Worm (Caenorhabditis elegans) whole organism, L4 larva: ENCODE measurements around the gene srbc-16.

Experiments used
- F10B5.3 ChIP-seq: sonication (generic microtip); optimal IDR thresholded peaks from 2 replicates; lab custom pipeline; 2016; ENCODE audit warnings: mild to moderate bottlenecking, missing genetic modification characterization, missing compliant biosample characterization
- F26F4.8 ChIP-seq: fragments of 200-800 bp; sonication (Bioruptor generic); conservative IDR thresholded peaks from 2 replicates; pipeline ENCODE4 v1.3.6; 2022; ENCODE audit warnings: missing genetic modification characterization, missing compliant biosample characterization
- F44E2.7 ChIP-seq: fragments of 200-800 bp; sonication (Bioruptor generic); IDR thresholded peaks from 2 replicates; pipeline ENCODE4 v2.1.2; 2022; ENCODE audit warnings: missing genetic modification characterization, missing compliant biosample characterization
- F49E8.2 ChIP-seq: sonication (generic microtip); optimal IDR thresholded peaks from 2 replicates; lab custom pipeline; 2016; ENCODE audit warnings: missing compliant biosample characterization, mild to moderate bottlenecking, missing genetic modification characterization, borderline replicate concordance
- R02D3.7 ChIP-seq: fragments of 150-350 bp; sonication (generic microtip); optimal IDR thresholded peaks from 3 replicates; lab custom pipeline; 2014; ENCODE audit warnings: missing biosample characterization, missing genetic modification characterization
- T20F7.1 ChIP-seq: fragments of 200-800 bp; sonication (Bioruptor generic); optimal IDR thresholded peaks from 2 replicates; lab custom pipeline; 2018; ENCODE audit warnings: mild to moderate bottlenecking, missing genetic modification characterization, missing compliant biosample characterization
- Y105C5A.15 ChIP-seq: fragments of 200-800 bp; sonication (Bioruptor generic); IDR thresholded peaks from 2 replicates; pipeline ENCODE4 v1.3.6; 2022; ENCODE audit warnings: missing genetic modification characterization, missing compliant biosample characterization
- Y48G9A.11 ChIP-seq: fragments of 200-800 bp; sonication (Bioruptor generic); IDR thresholded peaks from 2 replicates; pipeline ENCODE4 v1.3.6; 2022; ENCODE audit warnings: missing genetic modification reagents, missing genetic modification characterization, missing compliant biosample characterization
- Y5F2A.4 ChIP-seq: fragments of 200-800 bp; sonication (Bioruptor generic); optimal IDR thresholded peaks from 2 replicates; lab custom pipeline; 2018; ENCODE audit warnings: mild to moderate bottlenecking, missing genetic modification characterization, missing compliant biosample characterization
- ZK546.5 ChIP-seq, 2 experiments: sonication (generic microtip); optimal IDR thresholded peaks; 2 replicates each; lab custom pipeline; 2017; ENCODE audit warnings: missing biosample characterization in 2 of 2, missing genetic modification characterization in 2 of 2
- arid-1 ChIP-seq: fragments of 200-800 bp; sonication (Bioruptor generic); conservative IDR thresholded peaks from 2 replicates; pipeline ENCODE4 v1.3.6; 2022; ENCODE audit warnings: missing genetic modification reagents, missing genetic modification characterization, missing compliant biosample characterization
- attf-4 ChIP-seq: sonication (generic microtip); optimal IDR thresholded peaks from 3 replicates; lab custom pipeline; 2017; ENCODE audit warnings: missing biosample characterization, missing genetic modification characterization
- ceh-82 ChIP-seq: sonication (generic microtip); optimal IDR thresholded peaks from 2 replicates; lab custom pipeline; 2017; ENCODE audit warnings: missing biosample characterization, missing genetic modification characterization
- ctbp-1 ChIP-seq: fragments of 200-800 bp; sonication (Bioruptor generic); IDR thresholded peaks from 2 replicates; pipeline ENCODE4 v1.3.6; 2022; ENCODE audit warnings: missing genetic modification reagents, missing genetic modification characterization, missing compliant biosample characterization
- dmd-8 ChIP-seq: fragments of 200-800 bp; sonication (Bioruptor generic); IDR thresholded peaks from 2 replicates; pipeline ENCODE4 v1.3.6; 2022; ENCODE audit warnings: missing genetic modification characterization, missing compliant biosample characterization
- dpl-1 ChIP-seq: fragments of 150-350 bp; optimal IDR thresholded peaks from 2 replicates; lab custom pipeline; 2014; ENCODE audit warnings: missing biosample characterization, missing genetic modification reagents, missing genetic modification characterization
- dve-1 ChIP-seq: sonication (generic microtip); optimal IDR thresholded peaks from 2 replicates; lab custom pipeline; 2017; ENCODE audit warnings: antibody characterized with exemption, mild to moderate bottlenecking, missing genetic modification characterization, missing compliant biosample characterization; ENCODE audit not compliant: insufficient read depth
- egl-27 ChIP-seq: sonication (generic microtip); optimal IDR thresholded peaks from 3 replicates; lab custom pipeline; 2017; ENCODE audit warnings: missing biosample characterization, missing genetic modification reagents, missing genetic modification characterization
- egl-43 ChIP-seq: fragments of 200-800 bp; sonication (Bioruptor generic); IDR thresholded peaks from 2 replicates; pipeline ENCODE4 v1.3.6; 2022; ENCODE audit warnings: missing genetic modification reagents, missing genetic modification characterization, missing compliant biosample characterization
- fkh-10 ChIP-seq: fragments of 150-350 bp; optimal IDR thresholded peaks from 2 replicates; lab custom pipeline; 2014; ENCODE audit warnings: missing biosample characterization, missing genetic modification reagents, missing genetic modification characterization
- fos-1 ChIP-seq: fragments of 150-350 bp; optimal IDR thresholded peaks from 2 replicates; lab custom pipeline; 2014; ENCODE audit warnings: missing biosample characterization, missing genetic modification characterization
- gei-8 ChIP-seq: fragments of 200-800 bp; sonication (Bioruptor generic); optimal IDR thresholded peaks from 2 replicates; lab custom pipeline; 2018; ENCODE audit warnings: mild to moderate bottlenecking, missing genetic modification characterization, missing compliant biosample characterization
- hif-1 ChIP-seq, 2 experiments: sonication (generic microtip); optimal IDR thresholded peaks; 2 replicates each; lab custom pipeline; 2016 to 2017; ENCODE audit warnings: missing compliant biosample characterization in 2 of 2, missing genetic modification characterization in 2 of 2, missing genetic modification reagents in 2 of 2, missing genotype in 2 of 2, mild to moderate bottlenecking in 1 of 2
- hlh-11 ChIP-seq: fragments of 200-800 bp; sonication (Bioruptor generic); optimal IDR thresholded peaks from 2 replicates; lab custom pipeline; 2018; ENCODE audit warnings: mild to moderate bottlenecking, missing genetic modification characterization, missing compliant biosample characterization
- hlh-30 ChIP-seq: sonication (generic microtip); optimal IDR thresholded peaks from 2 replicates; lab custom pipeline; 2017; ENCODE audit warnings: antibody characterized with exemption, mild to moderate bottlenecking, missing genetic modification characterization, missing compliant biosample characterization; ENCODE audit not compliant: insufficient read depth
- jun-1 ChIP-seq: fragments of 150-350 bp; optimal IDR thresholded peaks from 2 replicates; lab custom pipeline; 2014; ENCODE audit warnings: missing biosample characterization, missing genetic modification reagents, missing genetic modification characterization
- lim-7 ChIP-seq: fragments of 200-800 bp; sonication (Bioruptor generic); IDR thresholded peaks from 2 replicates; pipeline ENCODE4 v1.3.6; 2022; ENCODE audit warnings: missing genetic modification characterization, missing compliant biosample characterization
- lin-1 ChIP-seq: fragments of 200-800 bp; sonication (Bioruptor generic); IDR thresholded peaks from 2 replicates; pipeline ENCODE4 v1.3.6; 2022; ENCODE audit warnings: missing genetic modification reagents, missing genetic modification characterization, missing compliant biosample characterization
- lin-13 ChIP-seq: fragments of 150-350 bp; optimal IDR thresholded peaks from 2 replicates; lab custom pipeline; 2014; ENCODE audit warnings: missing biosample characterization, missing genetic modification reagents, missing genetic modification characterization
- lir-3 ChIP-seq: sonication (generic microtip); optimal IDR thresholded peaks from 2 replicates; lab custom pipeline; 2016; ENCODE audit warnings: mild to moderate bottlenecking, missing genetic modification characterization, missing compliant biosample characterization
- lsy-2 ChIP-seq, 2 experiments: fragments of 150-350 bp in 1 of 2; sonication (generic microtip) in 1 of 2; optimal IDR thresholded peaks; 2 replicates each; lab custom pipeline; 2014 to 2017; ENCODE audit warnings: missing biosample characterization in 2 of 2, missing genetic modification characterization in 2 of 2
- mdl-1 ChIP-seq, 2 experiments: fragments of 150-350 bp in 1 of 2; sonication (generic microtip) in 1 of 2; optimal IDR thresholded peaks; 2 replicates each; lab custom pipeline; 2014 to 2017; ENCODE audit warnings: missing biosample characterization in 2 of 2, missing genetic modification characterization in 2 of 2
- nhr-102 ChIP-seq: sonication (generic microtip); optimal IDR thresholded peaks from 2 replicates; lab custom pipeline; 2016; ENCODE audit warnings: mild to moderate bottlenecking, missing genetic modification characterization, moderate library complexity, missing compliant biosample characterization
- nhr-111 ChIP-seq: fragments of 200-800 bp; sonication (Bioruptor generic); optimal IDR thresholded peaks from 2 replicates; lab custom pipeline; 2018; ENCODE audit warnings: mild to moderate bottlenecking, missing genetic modification characterization, missing compliant biosample characterization
- nhr-25 ChIP-seq: sonication (generic microtip); optimal IDR thresholded peaks from 2 replicates; lab custom pipeline; 2017; ENCODE audit warnings: missing genetic modification characterization, mild to moderate bottlenecking, missing compliant biosample characterization, antibody characterized with exemption, moderate library complexity, borderline replicate concordance; ENCODE audit not compliant: insufficient read depth
- nhr-6 ChIP-seq: fragments of 150-350 bp; optimal IDR thresholded peaks from 2 replicates; lab custom pipeline; 2014; ENCODE audit warnings: missing biosample characterization, missing genetic modification characterization
- php-3 ChIP-seq: fragments of 200-800 bp; sonication (Bioruptor generic); IDR thresholded peaks from 2 replicates; pipeline ENCODE4 v1.3.6; 2022; ENCODE audit warnings: missing genetic modification reagents, missing genetic modification characterization, missing compliant biosample characterization
- pqm-1 ChIP-seq: sonication (generic microtip); optimal IDR thresholded peaks from 2 replicates; lab custom pipeline; 2017; ENCODE audit warnings: missing biosample characterization, missing genetic modification characterization
- saeg-2 ChIP-seq: fragments of 200-800 bp; sonication (Bioruptor generic); IDR thresholded peaks from 2 replicates; pipeline ENCODE4 v1.3.6; 2022; ENCODE audit warnings: missing genetic modification reagents, missing genetic modification characterization, missing compliant biosample characterization
- sdz-12 ChIP-seq: fragments of 200-800 bp; sonication (Bioruptor generic); optimal IDR thresholded peaks from 2 replicates; lab custom pipeline; 2018; ENCODE audit warnings: mild to moderate bottlenecking, missing genetic modification characterization, missing compliant biosample characterization
- snpc-1.2 ChIP-seq: fragments of 200-800 bp; sonication (Bioruptor generic); IDR thresholded peaks from 2 replicates; pipeline ENCODE4 v1.3.6; 2022; ENCODE audit warnings: missing genetic modification reagents, missing genetic modification characterization, missing compliant biosample characterization
- snpc-4 ChIP-seq: fragments of 150-350 bp; optimal IDR thresholded peaks from 2 replicates; lab custom pipeline; 2014; ENCODE audit warnings: missing biosample characterization, missing genetic modification characterization
- spr-3 ChIP-seq: fragments of 200-800 bp; sonication (Bioruptor generic); optimal IDR thresholded peaks from 2 replicates; lab custom pipeline; 2018; ENCODE audit warnings: mild to moderate bottlenecking, missing genetic modification characterization, missing compliant biosample characterization
- tra-1 ChIP-seq: fragments of 200-800 bp; sonication (Bioruptor generic); IDR thresholded peaks from 2 replicates; pipeline ENCODE4 v1.3.6; 2022; ENCODE audit warnings: missing genetic modification reagents, missing genetic modification characterization, missing compliant biosample characterization
- unc-130 ChIP-seq: sonication (generic microtip); optimal IDR thresholded peaks from 2 replicates; lab custom pipeline; 2016; ENCODE audit warnings: missing genetic modification reagents, missing genetic modification characterization, missing compliant biosample characterization
- unc-62 ChIP-seq, 3 experiments: fragments of 150-350 bp in 1 of 3; sonication (generic microtip); optimal IDR thresholded peaks in 2 of 3; peaks in 1 of 3; 1 replicate in 1 of 3; 2 replicates in 2 of 3; lab custom pipeline; 2014 to 2017; ENCODE audit warnings: missing biosample characterization in 3 of 3, missing genetic modification characterization in 3 of 3, missing genetic modification reagents in 3 of 3, missing genotype in 1 of 3
- zfp-3 ChIP-seq: fragments of 200-800 bp; sonication (Bioruptor generic); conservative IDR thresholded peaks from 2 replicates; pipeline ENCODE4 v1.3.6; 2022; ENCODE audit warnings: missing genetic modification reagents, missing genetic modification characterization, missing compliant biosample characterization
- zip-2 ChIP-seq: fragments of 150-350 bp; optimal IDR thresholded peaks from 2 replicates; lab custom pipeline; 2014; ENCODE audit warnings: missing biosample characterization, missing genetic modification characterization
- ztf-11 ChIP-seq: fragments of 150-350 bp; optimal IDR thresholded peaks from 2 replicates; lab custom pipeline; 2014; ENCODE audit warnings: missing biosample characterization, missing genetic modification characterization

The srbc-16 gene

ce11 chrV:2133512-2133911 is 48.3 kb upstream of the srbc-16 start (continued):
- no peak for TF ChIP-seq ZK546.5 (tag; optimal IDR thresholded peaks at IDR 0.05; lab: Kevin White, UChicago)
- TF ChIP-seq gei-8 (GFP tag; lab: Kevin White, UChicago), result no peak
- TF ChIP-seq ztf-11 (tag; lab: Kevin White, UChicago), result no peak
- peak; percentile 28 for TF ChIP-seq dpl-1
- 0 out of 2 replicates have a peak, but pooled peaks have one; percentile 32 for TF ChIP-seq tra-1 (GFP tag; lab: Robert Waterston, UW)
- no peak for TF ChIP-seq Y105C5A.15 (GFP tag; lab: Robert Waterston, UW)
- peak; percentile 23 for TF ChIP-seq dve-1 (tag; lab: Kevin White, UChicago)
- TF ChIP-seq jun-1 (tag; lab: Kevin White, UChicago), result no peak
- TF ChIP-seq unc-130 (GFP tag; lab: Kevin White, UChicago), result no peak
- TF ChIP-seq R02D3.7 (tag; lab: Kevin White, UChicago), result no peak
- no peak for TF ChIP-seq Y48G9A.11 (GFP tag; lab: Robert Waterston, UW)
- TF ChIP-seq ceh-82 (tag; lab: Kevin White, UChicago), result no peak
- TF ChIP-seq ctbp-1 (GFP tag; lab: Robert Waterston, UW), result peak; percentile 74; the same call in 1 of the 2 replicates
- TF ChIP-seq egl-27 (tag; lab: Kevin White, UChicago), result no peak
- no peak for TF ChIP-seq fos-1 (tag; lab: Kevin White, UChicago)
- TF ChIP-seq dmd-8 (GFP tag; lab: Robert Waterston, UW), result no peak
- TF ChIP-seq lir-3, result no peak
- TF ChIP-seq snpc-1.2 (GFP tag; lab: Robert Waterston, UW), result no peak
- TF ChIP-seq F44E2.7, result no peak
- no peak for TF ChIP-seq spr-3 (GFP tag; lab: Kevin White, UChicago)
- TF ChIP-seq F26F4.8 (GFP tag; lab: Robert Waterston, UW), result no peak
- no peak for TF ChIP-seq nhr-111

- TF ChIP-seq nhr-6 (tag; lab: Kevin White, UChicago) (no peak), php-3 (no peak), lin-13 (no peak), F49E8.2 (no peak), unc-130 (GFP tag; lab: Kevin White, UChicago) (no peak), zip-2 (tag; lab: Kevin White, UChicago) (no peak), mdl-1 (tag; optimal IDR thresholded peaks at IDR 0.05; lab: Kevin White, UChicago) (no peak), F10B5.3 (tag; lab: Kevin White, UChicago) (no peak), zfp-3 (GFP tag; lab: Robert Waterston, UW) (no peak), saeg-2 (GFP tag; lab: Robert Waterston, UW) (no peak), lim-7 (GFP tag; lab: Robert Waterston, UW) (0 out of 2 replicates have a peak, but pooled peaks have one; percentile 47), Y105C5A.15 (GFP tag; lab: Robert Waterston, UW) (no peak), attf-4 (tag; lab: Kevin White, UChicago) (no peak), pqm-1 (tag; lab: Kevin White, UChicago) (no peak), F44E2.7 (no peak), hlh-30 (tag; lab: Kevin White, UChicago) (peak; percentile 62), lsy-2 (tag; optimal IDR thresholded peaks at IDR 0.05; lab: Kevin White, UChicago) (peak in 1 of 2 experiments; percentile 26), nhr-25 (no peak), Y5F2A.4 (no peak), hlh-11 (tag; lab: Kevin White, UChicago) (no peak), egl-43 (GFP tag; lab: Robert Waterston, UW) (peak; percentile 20; the same call in 1 of the 2 replicates), arid-1 (GFP tag; lab: Robert Waterston, UW) (no peak), ztf-11 (tag; lab: Kevin White, UChicago) (no peak), fkh-10 (GFP tag; lab: Kevin White, UChicago) (no peak), T20F7.1 (GFP tag; lab: Kevin White, UChicago) (no peak), sdz-12 (no peak), snpc-4 (no peak), nhr-102 (tag; lab: Kevin White, UChicago) (no peak), dve-1 (tag; lab: Kevin White, UChicago) (no peak), unc-62 (GFP tag; optimal IDR thresholded peaks at IDR 0.05 in 1 of 2; lab: Kevin White, UChicago) (peak in 1 of 2 experiments; percentile 14), unc-62 (tag; optimal IDR thresholded peaks at IDR 0.05; lab: Kevin White, UChicago) (no peak), hif-1 (tag; optimal IDR thresholded peaks at IDR 0.05; lab: Kevin White, UChicago) (no peak), lin-1 (GFP tag; lab: Robert Waterston, UW) (no peak)
Observed at ce11 chrV:2134340-2134739, 47.5 kb upstream of the srbc-16 start.
